Worm (Caenorhabditis elegans) whole organism, young adult: ENCODE data around the gene F14D7.2.

Experiments used
- B0261.1 ChIP-seq: sonication (generic microtip); optimal IDR thresholded peaks from 2 replicates; lab custom pipeline; 2016; ENCODE audit warnings: mild to moderate bottlenecking, missing genetic modification characterization, moderate library complexity, missing compliant biosample characterization
- B0336.3 ChIP-seq: fragments of 200-800 bp; sonication (Bioruptor generic); IDR thresholded peaks from 2 replicates; pipeline ENCODE4 v1.3.6; 2022; ENCODE audit warnings: missing genetic modification characterization, missing compliant biosample characterization
- F33H1.4 ChIP-seq: fragments of 200-800 bp; sonication (Bioruptor generic); IDR thresholded peaks from 2 replicates; pipeline ENCODE4 v1.3.6; 2022; ENCODE audit warnings: missing genetic modification reagents, missing genetic modification characterization, missing compliant biosample characterization
- F37B4.10 ChIP-seq: fragments of 200-800 bp; sonication (Bioruptor generic); IDR thresholded peaks from 2 replicates; pipeline ENCODE4 v1.3.6; 2022; ENCODE audit warnings: missing genetic modification characterization, missing compliant biosample characterization
- F39B2.1 ChIP-seq: fragments of 200-800 bp; sonication (Bioruptor generic); IDR thresholded peaks from 2 replicates; pipeline ENCODE4 v1.3.6; 2022; ENCODE audit warnings: missing genetic modification reagents, missing genetic modification characterization, missing compliant biosample characterization
- F49E8.2 ChIP-seq: sonication (generic microtip); optimal IDR thresholded peaks from 3 replicates; lab custom pipeline; 2017; ENCODE audit warnings: missing genetic modification characterization, mild to moderate bottlenecking, missing compliant biosample characterization, antibody characterized with exemption, moderate library complexity; ENCODE audit not compliant: insufficient read depth
- K11D2.4 ChIP-seq: fragments of 200-800 bp; sonication (Bioruptor generic); IDR thresholded peaks from 2 replicates; pipeline ENCODE4 v1.3.6; 2022; ENCODE audit warnings: missing genetic modification reagents, missing genetic modification characterization, missing compliant biosample characterization
- T26A5.8 ChIP-seq: sonication (generic microtip); optimal IDR thresholded peaks from 2 replicates; lab custom pipeline; 2016; ENCODE audit warnings: missing genetic modification characterization, missing compliant biosample characterization
- akir-1 ChIP-seq: fragments of 200-800 bp; sonication (Bioruptor generic); optimal IDR thresholded peaks from 2 replicates; lab custom pipeline; 2018; ENCODE audit warnings: mild to moderate bottlenecking, missing genetic modification characterization, moderate library complexity, missing compliant biosample characterization
- ccch-3 ChIP-seq: fragments of 200-800 bp; sonication (Bioruptor generic); optimal IDR thresholded peaks from 2 replicates; lab custom pipeline; 2018; ENCODE audit warnings: mild to moderate bottlenecking, missing genetic modification characterization, missing compliant biosample characterization
- cebp-2 ChIP-seq: fragments of 200-800 bp; sonication (Bioruptor generic); IDR thresholded peaks from 2 replicates; pipeline ENCODE4 v1.3.6; 2022; ENCODE audit warnings: missing genetic modification characterization, missing compliant biosample characterization
- dpff-1 ChIP-seq: sonication (generic microtip); optimal IDR thresholded peaks from 2 replicates; lab custom pipeline; 2017; ENCODE audit warnings: mild to moderate bottlenecking, missing genetic modification characterization, missing compliant biosample characterization
- dpl-1 ChIP-seq: fragments of 150-350 bp; optimal IDR thresholded peaks from 2 replicates; lab custom pipeline; 2014; ENCODE audit warnings: missing biosample characterization, missing genetic modification reagents, missing genetic modification characterization
- efl-1 ChIP-seq: fragments of 150-350 bp; optimal IDR thresholded peaks from 2 replicates; lab custom pipeline; 2014; ENCODE audit warnings: missing biosample characterization, missing genetic modification reagents, missing genetic modification characterization
- ekl-4 ChIP-seq: fragments of 200-800 bp; sonication (Bioruptor generic); IDR thresholded peaks from 2 replicates; pipeline ENCODE4 v1.3.6; 2022; ENCODE audit warnings: missing genetic modification reagents, missing genetic modification characterization, missing compliant biosample characterization
- hlh-12 ChIP-seq: sonication (generic microtip); optimal IDR thresholded peaks from 2 replicates; lab custom pipeline; 2016; ENCODE audit warnings: missing genetic modification characterization, missing compliant biosample characterization
- hsf-1 ChIP-seq: fragments of 200-800 bp; sonication (Bioruptor generic); IDR thresholded peaks from 2 replicates; pipeline ENCODE4 v1.3.6; 2022; ENCODE audit warnings: missing genetic modification reagents, missing genetic modification characterization, missing compliant biosample characterization
- lag-1 ChIP-seq: fragments of 200-800 bp; sonication (Bioruptor generic); IDR thresholded peaks from 2 replicates; pipeline ENCODE4 v1.3.6; 2022; ENCODE audit warnings: missing genetic modification reagents, missing genetic modification characterization, missing compliant biosample characterization
- let-526 ChIP-seq: fragments of 200-800 bp; sonication (Bioruptor generic); IDR thresholded peaks from 2 replicates; pipeline ENCODE4 v1.3.6; 2022; ENCODE audit warnings: missing genetic modification reagents, missing genetic modification characterization, missing compliant biosample characterization
- lin-54 ChIP-seq: fragments of 200-800 bp; sonication (Bioruptor generic); optimal IDR thresholded peaks from 2 replicates; lab custom pipeline; 2018; ENCODE audit warnings: mild to moderate bottlenecking, missing genetic modification characterization, missing compliant biosample characterization
- madf-6 ChIP-seq: fragments of 200-800 bp; sonication (Bioruptor generic); IDR thresholded peaks from 2 replicates; pipeline ENCODE4 v1.3.6; 2022; ENCODE audit warnings: missing genetic modification reagents, missing genetic modification characterization, missing compliant biosample characterization
- madf-8 ChIP-seq: fragments of 200-800 bp; sonication (Bioruptor generic); conservative IDR thresholded peaks from 2 replicates; pipeline ENCODE4 v1.3.6; 2022; ENCODE audit warnings: missing genetic modification reagents, missing genetic modification characterization, missing compliant biosample characterization
- mes-4 ChIP-seq: sonication (generic microtip); optimal IDR thresholded peaks from 2 replicates; lab custom pipeline; 2016; ENCODE audit warnings: missing genotype, missing genetic modification characterization, missing compliant biosample characterization
- nhr-120 ChIP-seq: fragments of 200-800 bp; sonication (Bioruptor generic); IDR thresholded peaks from 2 replicates; pipeline ENCODE4 v1.3.6; 2022; ENCODE audit warnings: missing genetic modification characterization, missing compliant biosample characterization
- nhr-179 ChIP-seq: sonication (generic microtip); optimal IDR thresholded peaks from 2 replicates; lab custom pipeline; 2016; ENCODE audit warnings: mild to moderate bottlenecking, missing genetic modification characterization, missing compliant biosample characterization
- nhr-27 ChIP-seq: fragments of 200-800 bp; sonication (Bioruptor generic); optimal IDR thresholded peaks from 2 replicates; lab custom pipeline; 2018; ENCODE audit warnings: mild to moderate bottlenecking, missing genetic modification characterization, moderate library complexity, missing compliant biosample characterization
- rec-8 ChIP-seq, 2 experiments: sonication (generic microtip); optimal IDR thresholded peaks; 2 replicates each; lab custom pipeline; 2016; ENCODE audit warnings: mild to moderate bottlenecking in 2 of 2, missing genetic modification characterization in 2 of 2, missing genetic modification reagents in 2 of 2, missing genotype in 2 of 2, missing biosample characterization in 1 of 2, missing compliant biosample characterization in 1 of 2, moderate library complexity in 1 of 2
- snpc-1.1 ChIP-seq: sonication (generic microtip); optimal IDR thresholded peaks from 2 replicates; lab custom pipeline; 2017; ENCODE audit warnings: missing genetic modification characterization, mild to moderate bottlenecking, missing compliant biosample characterization, antibody characterized with exemption, moderate library complexity, missing genotype, missing genetic modification reagents; ENCODE audit not compliant: insufficient read depth
- tlf-1 ChIP-seq: fragments of 200-800 bp; sonication (Bioruptor generic); optimal IDR thresholded peaks from 2 replicates; lab custom pipeline; 2018; ENCODE audit warnings: mild to moderate bottlenecking, missing genetic modification characterization, missing compliant biosample characterization
- unc-62 ChIP-seq: fragments of 150-350 bp; optimal IDR thresholded peaks from 2 replicates; lab custom pipeline; 2014; ENCODE audit warnings: missing biosample characterization, missing genetic modification reagents, missing genetic modification characterization
- xnd-1 ChIP-seq: sonication (generic microtip); optimal IDR thresholded peaks from 2 replicates; lab custom pipeline; 2016; ENCODE audit warnings: missing genotype, missing genetic modification reagents, missing genetic modification characterization, missing compliant biosample characterization
- ztf-25 ChIP-seq: fragments of 200-800 bp; sonication (Bioruptor generic); IDR thresholded peaks from 2 replicates; pipeline ENCODE4 v1.3.6; 2022; ENCODE audit warnings: missing genetic modification reagents, missing genetic modification characterization, missing compliant biosample characterization
- ztf-3 ChIP-seq: fragments of 200-800 bp; sonication (Bioruptor generic); optimal IDR thresholded peaks from 2 replicates; lab custom pipeline; 2018; ENCODE audit warnings: mild to moderate bottlenecking, missing genetic modification characterization, missing compliant biosample characterization
- ztf-6 ChIP-seq: fragments of 200-800 bp; sonication (Bioruptor generic); IDR thresholded peaks from 2 replicates; pipeline ENCODE4 v1.3.6; 2022; ENCODE audit warnings: missing genetic modification reagents, missing genetic modification characterization, missing compliant biosample characterization

The F14D7.2 gene

DNA sequence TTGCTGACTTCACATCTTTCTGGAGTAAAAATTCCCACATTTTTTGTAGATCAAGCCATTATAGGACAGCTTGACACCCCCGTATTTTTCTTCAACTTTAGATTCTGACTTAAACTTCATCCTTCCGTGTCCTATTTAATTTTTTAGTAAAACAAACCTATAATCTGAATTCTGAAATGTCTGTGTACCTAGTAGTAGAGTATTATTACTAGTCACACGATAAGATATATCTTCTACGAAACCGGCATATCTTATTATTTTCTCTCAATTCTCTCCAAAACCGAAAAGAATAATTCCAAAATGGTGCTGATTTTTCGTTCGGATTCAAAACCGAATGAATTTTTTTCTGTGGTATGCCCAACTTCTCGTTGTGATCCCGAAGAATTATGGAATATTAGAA, 879 bp upstream of the F14D7.2 start, which contains the start of gene F14D7.9:
F14D7.9 (plus strand) TSS at position 301 of the 400 bp plus-strand sequence.
- TF ChIP-seq T26A5.8 (tag; lab: Kevin White, UChicago) (no peak), F37B4.10 (GFP tag; lab: Robert Waterston, UW) (no peak), xnd-1 (tag; lab: Kevin White, UChicago) (no peak), dpff-1 (tag; lab: Kevin White, UChicago) (no peak), ccch-3 (GFP tag; lab: Kevin White, UChicago) (no peak), nhr-120 (GFP tag; lab: Robert Waterston, UW) (no peak), akir-1 (GFP tag; lab: Kevin White, UChicago) (no peak), unc-62 (GFP tag; lab: Kevin White, UChicago) (no peak), ekl-4 (no peak), let-526 (GFP tag; lab: Robert Waterston, UW) (no peak), efl-1 (no peak), ztf-6 (no peak), cebp-2 (no peak), ztf-25 (GFP tag; lab: Robert Waterston, UW) (no peak), lag-1 (no peak)

DNA sequence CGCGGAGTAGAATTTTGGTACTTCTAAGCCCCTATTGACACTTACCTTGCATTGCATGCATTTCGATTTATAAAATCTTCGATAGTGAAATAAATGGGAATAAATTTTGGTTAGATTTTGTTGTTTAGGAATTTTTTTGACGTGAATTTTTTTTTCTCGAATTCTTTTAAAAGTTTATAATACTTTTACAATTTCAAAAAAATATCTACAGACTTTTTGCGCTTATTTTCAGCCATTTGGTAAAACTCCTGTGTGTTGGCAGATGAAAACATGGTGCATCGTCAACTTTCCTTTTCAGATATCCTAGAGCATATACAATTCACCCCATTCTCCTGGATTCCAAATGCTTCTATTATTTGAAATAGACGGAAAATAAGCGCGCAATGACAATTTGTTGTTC, 2.9 kb downstream of the F14D7.2 start, which contains the start of gene F14D7.18:
F14D7.18 (minus strand) TSS at position 101 of the 400 bp plus-strand sequence.
- no peak for TF ChIP-seq hlh-12 (tag; lab: Kevin White, UChicago)
- no peak for TF ChIP-seq K11D2.4 (GFP tag; lab: Robert Waterston, UW)
- no peak for TF ChIP-seq snpc-1.1 (tag; lab: Kevin White, UChicago)
- TF ChIP-seq ztf-3: no peak
- no peak for TF ChIP-seq hsf-1 (GFP tag; lab: Robert Waterston, UW)
- TF ChIP-seq ztf-6: no peak
- no peak for TF ChIP-seq mes-4
- no peak for TF ChIP-seq B0261.1 (tag; lab: Kevin White, UChicago)
- TF ChIP-seq F33H1.4 (GFP tag; lab: Robert Waterston, UW): no peak
- TF ChIP-seq B0336.3 (GFP tag; lab: Robert Waterston, UW): no peak
- no peak for TF ChIP-seq madf-8 (GFP tag; lab: Robert Waterston, UW)
- no peak for TF ChIP-seq cebp-2

DNA sequence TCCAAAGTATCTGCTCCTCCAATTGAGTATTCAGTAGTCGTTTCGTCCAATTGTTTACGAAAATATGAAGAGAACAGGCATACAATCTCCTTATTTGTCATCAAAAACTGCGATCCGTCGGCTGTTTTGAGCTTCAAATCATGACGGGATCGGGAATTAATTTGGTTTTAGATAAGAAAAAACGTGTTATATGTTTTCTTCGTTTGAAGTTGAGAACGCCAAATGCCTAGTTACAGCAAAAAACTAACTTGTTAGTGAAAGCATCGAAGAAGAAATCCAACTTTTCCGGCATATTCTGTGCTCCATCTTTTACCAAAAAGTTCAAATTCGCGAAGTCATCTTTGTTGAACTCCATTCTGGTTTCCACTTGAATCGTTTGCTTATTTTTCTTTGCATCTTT, 4.2 kb downstream of the F14D7.2 start, which contains the start of gene F14D7.1:
F14D7.1 (minus strand) TSS at position 101 of the 400 bp plus-strand sequence.
- no peak for TF ChIP-seq nhr-179 (tag; lab: Kevin White, UChicago)

DNA sequence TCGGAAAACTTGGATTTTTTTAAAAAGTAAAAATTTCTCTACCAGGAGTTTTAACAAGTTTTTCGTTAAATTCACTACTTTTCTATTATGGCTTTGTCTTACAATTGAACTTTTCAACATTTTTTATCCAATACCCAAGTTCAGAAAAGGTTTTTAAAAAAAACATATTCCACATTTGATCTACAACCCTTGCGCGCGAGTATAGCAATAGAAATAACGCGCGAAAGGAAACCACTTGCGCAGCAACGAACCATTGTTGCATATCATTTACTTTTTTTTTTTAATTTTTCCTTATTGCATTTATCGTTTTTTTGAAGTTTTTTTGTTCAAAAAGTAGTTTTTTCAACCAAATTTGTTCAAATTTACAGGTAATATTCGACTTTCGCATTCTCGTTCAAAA, 7.7 kb downstream of the F14D7.2 start, which contains the start of gene F40G12.11:
F40G12.11 (plus strand) TSS at position 369 of the 400 bp plus-strand sequence.
- TF ChIP-seq dpl-1 (GFP tag; lab: Kevin White, UChicago) (peak; percentile 34), madf-8 (GFP tag; lab: Robert Waterston, UW) (0 out of 2 replicates have a peak, but pooled peaks have one; percentile 18), rec-8 (tag; optimal IDR thresholded peaks at IDR 0.05; lab: Kevin White, UChicago) (no peak), efl-1 (peak; percentile 78), nhr-27 (no peak), tlf-1 (GFP tag; lab: Kevin White, UChicago) (no peak), mes-4 (no peak), madf-6 (peak; percentile 52; the same call in 1 of the 2 replicates), F49E8.2 (no peak), ztf-25 (GFP tag; lab: Robert Waterston, UW) (no peak), lin-54 (GFP tag; lab: Kevin White, UChicago) (no peak), F39B2.1 (GFP tag; lab: Robert Waterston, UW) (no peak)
- TF ChIP-seq, all 124 proteins: peak for 4
